Fruit fly (Drosophila melanogaster) whole organism, adult: ENCODE data around the gene mon2.

Experiments
- CG11617 ChIP-seq: fragments of 200-800 bp; sonication (Bioruptor generic); optimal IDR thresholded peaks from 2 replicates; lab custom pipeline; 2017; ENCODE audit warnings: mild to moderate bottlenecking, missing biosample characterization, missing genetic modification reagents, missing genetic modification characterization
- CG12768 ChIP-seq: fragments of 200-800 bp; sonication (Bioruptor generic); optimal IDR thresholded peaks from 2 replicates; lab custom pipeline; 2017; ENCODE audit warnings: missing biosample characterization, missing genetic modification characterization, mild to moderate bottlenecking, moderate library complexity, missing genetic modification reagents
- CG14711 ChIP-seq: fragments of 200-800 bp; sonication (Bioruptor generic); optimal IDR thresholded peaks from 2 replicates; lab custom pipeline; 2018; ENCODE audit warnings: missing biosample characterization, mild to moderate bottlenecking, missing genetic modification characterization, moderate library complexity
- CG1620 ChIP-seq: fragments of 200-800 bp; sonication (Bioruptor generic); optimal IDR thresholded peaks from 2 replicates; lab custom pipeline; 2016; ENCODE audit warnings: missing biosample characterization, missing genetic modification characterization
- CG33017 ChIP-seq: fragments of 200-800 bp; sonication (Bioruptor generic); optimal IDR thresholded peaks from 2 replicates; lab custom pipeline; 2018; ENCODE audit warnings: missing biosample characterization, mild to moderate bottlenecking, missing genetic modification characterization, moderate library complexity
- CG5204 ChIP-seq: fragments of 200-800 bp; sonication (Bioruptor generic); optimal IDR thresholded peaks from 2 replicates; lab custom pipeline; 2016; ENCODE audit warnings: missing biosample characterization, missing genetic modification characterization
- CG7045 ChIP-seq: fragments of 200-800 bp; sonication (Bioruptor generic); optimal IDR thresholded peaks from 2 replicates; lab custom pipeline; 2017; ENCODE audit warnings: missing biosample characterization, mild to moderate bottlenecking, missing genetic modification characterization
- CG7101 ChIP-seq: fragments of 200-800 bp; sonication (Bioruptor generic); optimal IDR thresholded peaks from 2 replicates; lab custom pipeline; 2018; ENCODE audit warnings: missing biosample characterization, mild to moderate bottlenecking, missing genetic modification characterization, moderate library complexity
- Clk ChIP-seq: fragments of 200-800 bp; sonication (Bioruptor generic); optimal IDR thresholded peaks from 2 replicates; lab custom pipeline; 2017; ENCODE audit warnings: missing biosample characterization, missing genetic modification characterization
- Crg-1 ChIP-seq: fragments of 200-800 bp; sonication (Bioruptor generic); optimal IDR thresholded peaks from 2 replicates; lab custom pipeline; 2016; ENCODE audit warnings: missing biosample characterization, missing genetic modification characterization
- Hr96 ChIP-seq: fragments of 200-800 bp; sonication (Bioruptor generic); optimal IDR thresholded peaks from 2 replicates; lab custom pipeline; 2016; ENCODE audit warnings: missing biosample characterization, missing genetic modification characterization
- Mnt ChIP-seq: fragments of 200-800 bp; sonication (Bioruptor generic); optimal IDR thresholded peaks from 2 replicates; lab custom pipeline; 2016; ENCODE audit warnings: missing biosample characterization, mild to moderate bottlenecking, missing genetic modification characterization
- bab1 ChIP-seq: fragments of 200-800 bp; sonication (Bioruptor generic); optimal IDR thresholded peaks from 3 replicates; lab custom pipeline; 2019; ENCODE audit warnings: missing biosample characterization, mild to moderate bottlenecking, missing genetic modification characterization, moderate library complexity
- cic ChIP-seq: fragments of 200-800 bp; sonication (Bioruptor generic); optimal IDR thresholded peaks from 2 replicates; lab custom pipeline; 2017; ENCODE audit warnings: missing biosample characterization, mild to moderate bottlenecking, missing genetic modification characterization, moderate library complexity
- cnc ChIP-seq, 2 experiments: fragments of >200 bp; optimal IDR thresholded peaks; 2 replicates each; lab custom pipeline; 2017
- kay ChIP-seq: fragments of 200-800 bp; sonication (Bioruptor generic); peaks from one replicate; lab custom pipeline; 2016; ENCODE audit warnings: missing biosample characterization, missing genetic modification characterization, borderline replicate concordance
- ovo ChIP-seq: fragments of 200-800 bp; sonication (Bioruptor generic); optimal IDR thresholded peaks from 2 replicates; lab custom pipeline; 2016; ENCODE audit warnings: missing biosample characterization, missing genetic modification characterization
- pad ChIP-seq: fragments of 200-800 bp; sonication (Bioruptor generic); optimal IDR thresholded peaks from 3 replicates; lab custom pipeline; 2017; ENCODE audit warnings: missing biosample characterization, missing genetic modification characterization, mild to moderate bottlenecking, moderate library complexity, missing genetic modification reagents
- tj ChIP-seq: fragments of 200-800 bp; sonication (Bioruptor generic); optimal IDR thresholded peaks from 3 replicates; lab custom pipeline; 2017; ENCODE audit warnings: missing biosample characterization, mild to moderate bottlenecking, missing genetic modification characterization, moderate library complexity
- toe ChIP-seq: fragments of 200-800 bp; sonication (Bioruptor generic); optimal IDR thresholded peaks from 2 replicates; lab custom pipeline; 2016; ENCODE audit warnings: missing biosample characterization, missing genetic modification characterization

The mon2 gene

DNA sequence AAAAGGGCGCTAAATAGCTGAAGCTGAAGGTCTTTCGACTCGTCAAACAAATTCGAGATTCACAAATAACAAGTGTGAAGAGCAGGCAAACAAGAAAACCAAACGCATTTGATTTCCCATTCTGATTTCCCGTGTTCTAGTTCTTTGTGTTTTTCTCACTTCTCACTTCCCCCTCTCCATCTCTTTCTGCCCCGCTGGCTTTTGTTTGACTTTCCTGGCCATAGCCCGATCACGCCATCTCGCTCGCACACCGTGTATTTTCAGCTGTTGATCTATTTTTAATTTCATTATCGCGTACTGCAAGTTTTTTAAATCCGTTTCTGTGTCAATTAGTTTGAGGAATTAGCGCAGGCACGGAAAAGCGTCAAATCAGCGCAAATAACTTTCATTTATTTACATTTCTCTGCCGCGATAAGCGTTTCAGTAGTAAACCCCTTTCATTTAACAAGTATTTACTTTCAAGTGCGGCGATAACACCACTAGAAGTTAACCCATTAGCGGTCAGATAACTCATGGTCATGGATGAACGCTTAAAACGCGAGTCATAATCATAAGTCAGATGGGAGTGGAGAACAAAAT is 39.9 kb upstream of the mon2 start:
- TF ChIP-seq kay (GFP tag; lab: Kevin White, UChicago) (no peak), CG11617 (GFP tag; lab: Kevin White, UChicago) (peak; percentile 51), CG12768 (GFP tag; lab: Kevin White, UChicago) (peak; percentile 78), CG5204 (peak; percentile 33), CG7045 (GFP tag; lab: Kevin White, UChicago) (peak; percentile 70), CG1620 (no peak), pad (GFP tag; lab: Kevin White, UChicago) (peak; percentile 25), ovo (GFP tag; lab: Kevin White, UChicago) (no peak), Crg-1 (GFP tag; lab: Kevin White, UChicago) (peak; percentile 43), cnc (optimal IDR thresholded peaks at IDR 0.05; lab: Kevin White, UChicago) (no peak), bab1 (peak; percentile 33), CG14711 (tag; lab: Kevin White, UChicago) (no peak), CG33017 (tag; lab: Kevin White, UChicago) (peak; percentile 61), Mnt (GFP tag; lab: Kevin White, UChicago) (peak; percentile 40), Clk (no peak), CG7101 (tag; lab: Kevin White, UChicago) (peak; percentile 38), toe (GFP tag; lab: Kevin White, UChicago) (peak; percentile 43), Hr96 (GFP tag; lab: Kevin White, UChicago) (peak; percentile 34), cic (peak; percentile 88), tj (peak; percentile 58)

DNA sequence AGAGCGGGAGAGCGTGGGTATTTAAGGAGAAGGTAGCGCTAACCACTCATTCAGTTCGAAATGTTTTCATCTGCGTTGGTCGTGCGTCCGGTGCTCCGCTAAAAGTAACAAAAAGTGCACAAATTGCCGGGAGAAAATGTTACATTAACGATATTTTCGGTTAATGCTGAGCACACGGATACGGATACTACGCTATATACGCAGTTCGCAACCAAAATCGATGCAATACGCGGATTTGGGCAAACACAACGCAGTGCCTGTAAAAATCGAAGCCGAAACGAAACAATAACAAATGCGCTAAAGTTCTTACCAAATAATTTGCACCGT is 39.2 kb upstream of the mon2 start, which contains the start of gene Piezo:
Gene Piezo, plus strand, starts transcription at position 49 of the 327 bp plus-strand sequence.
- TF ChIP-seq tj (peak; percentile 65), CG12768 (GFP tag; lab: Kevin White, UChicago) (no peak), Mnt (GFP tag; lab: Kevin White, UChicago) (peak; percentile 61), cic (peak; percentile 5)

DNA sequence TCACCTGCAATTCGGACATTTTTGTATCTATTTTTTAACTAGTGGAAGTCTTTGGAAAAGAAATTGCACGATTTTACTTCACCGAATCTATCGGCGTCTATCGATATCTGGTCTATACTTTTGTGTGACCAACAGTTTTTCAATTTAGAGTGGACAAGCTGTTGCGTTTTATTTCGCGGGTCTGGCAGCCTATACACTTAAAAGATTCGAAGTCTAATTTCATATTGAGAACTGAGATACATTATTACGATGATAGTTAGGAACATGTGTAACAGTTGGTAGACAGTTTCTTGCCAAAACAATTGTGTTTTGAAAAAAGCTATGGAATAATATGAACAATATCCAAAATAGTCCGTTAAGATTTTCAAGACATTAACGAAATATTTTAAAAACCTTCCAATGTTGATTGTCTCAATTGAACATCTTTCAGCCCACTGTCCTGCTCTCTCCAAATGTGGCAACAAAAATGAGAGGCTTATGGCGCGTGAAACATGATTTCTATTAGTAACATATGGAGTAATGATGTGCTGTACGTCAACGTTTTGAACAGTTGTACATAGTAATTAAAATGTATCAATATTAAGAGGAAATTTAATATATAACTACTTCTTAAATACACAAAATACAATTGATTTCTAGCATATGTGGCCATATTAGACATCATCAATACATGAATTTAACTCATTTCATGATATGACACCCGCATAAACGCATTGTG is 38.7 kb upstream of the mon2 start, which contains the start of gene Acbp1:
Gene Acbp1, minus strand, starts transcription at position 146 of the 718 bp plus-strand sequence.
- peak; percentile 92 for TF ChIP-seq kay (GFP tag; lab: Kevin White, UChicago)
- TF ChIP-seq CG5204 = peak; percentile 95
- TF ChIP-seq CG14711 (tag; lab: Kevin White, UChicago) = peak; percentile 92
- TF ChIP-seq CG1620 = peak; percentile 85
- TF ChIP-seq tj = peak; percentile 90
- TF ChIP-seq ovo (GFP tag; lab: Kevin White, UChicago) = peak; percentile 88
- peak; percentile 87 for TF ChIP-seq pad (GFP tag; lab: Kevin White, UChicago)
- TF ChIP-seq CG11617 (GFP tag; lab: Kevin White, UChicago) = peak; percentile 100
- peak; percentile 99 for TF ChIP-seq CG33017 (tag; lab: Kevin White, UChicago)
- peak; percentile 95 for TF ChIP-seq Hr96 (GFP tag; lab: Kevin White, UChicago)
- peak; percentile 92 for TF ChIP-seq Mnt (GFP tag; lab: Kevin White, UChicago)
- TF ChIP-seq Clk = peak; percentile 95
- TF ChIP-seq cnc (optimal IDR thresholded peaks at IDR 0.05; lab: Kevin White, UChicago) = no peak
- peak; percentile 87 for TF ChIP-seq Crg-1 (GFP tag; lab: Kevin White, UChicago)
- TF ChIP-seq CG12768 (GFP tag; lab: Kevin White, UChicago) = peak; percentile 98
- TF ChIP-seq CG7101 (tag; lab: Kevin White, UChicago) = peak; percentile 97
- peak; percentile 97 for TF ChIP-seq toe (GFP tag; lab: Kevin White, UChicago)
- TF ChIP-seq bab1 = peak; percentile 99
- TF ChIP-seq cic = peak; percentile 91
- TF ChIP-seq CG7045 (GFP tag; lab: Kevin White, UChicago) = peak; percentile 98

DNA sequence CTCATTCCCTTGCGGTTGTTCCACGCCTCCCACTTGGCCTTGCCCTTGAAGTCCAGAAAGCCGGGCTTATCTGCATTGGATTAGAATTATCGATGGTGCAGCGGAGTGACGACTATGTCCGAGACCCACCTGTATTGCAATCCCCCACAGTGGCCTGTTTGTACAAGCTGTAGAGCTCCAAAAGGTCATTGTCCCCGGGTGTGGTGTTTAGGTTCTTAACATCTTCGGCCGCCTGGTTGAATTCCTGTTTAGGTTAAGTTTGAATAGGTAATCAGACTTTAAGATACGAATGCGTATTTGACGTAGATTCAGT is 38.1 kb upstream of the mon2 start:
- TF ChIP-seq CG7045 (GFP tag; lab: Kevin White, UChicago) (no peak), pad (GFP tag; lab: Kevin White, UChicago) (no peak), cnc (optimal IDR thresholded peaks at IDR 0.05; lab: Kevin White, UChicago) (no peak), CG14711 (tag; lab: Kevin White, UChicago) (no peak), CG33017 (tag; lab: Kevin White, UChicago) (no peak), CG7101 (tag; lab: Kevin White, UChicago) (no peak), Mnt (GFP tag; lab: Kevin White, UChicago) (no peak), tj (no peak), cic (no peak), kay (GFP tag; lab: Kevin White, UChicago) (no peak), Hr96 (GFP tag; lab: Kevin White, UChicago) (no peak), ovo (GFP tag; lab: Kevin White, UChicago) (no peak), CG11617 (GFP tag; lab: Kevin White, UChicago) (no peak), bab1 (no peak), CG5204 (no peak), Crg-1 (GFP tag; lab: Kevin White, UChicago) (no peak), toe (GFP tag; lab: Kevin White, UChicago) (no peak), CG1620 (no peak), CG12768 (GFP tag; lab: Kevin White, UChicago) (no peak), Clk (no peak)

DNA sequence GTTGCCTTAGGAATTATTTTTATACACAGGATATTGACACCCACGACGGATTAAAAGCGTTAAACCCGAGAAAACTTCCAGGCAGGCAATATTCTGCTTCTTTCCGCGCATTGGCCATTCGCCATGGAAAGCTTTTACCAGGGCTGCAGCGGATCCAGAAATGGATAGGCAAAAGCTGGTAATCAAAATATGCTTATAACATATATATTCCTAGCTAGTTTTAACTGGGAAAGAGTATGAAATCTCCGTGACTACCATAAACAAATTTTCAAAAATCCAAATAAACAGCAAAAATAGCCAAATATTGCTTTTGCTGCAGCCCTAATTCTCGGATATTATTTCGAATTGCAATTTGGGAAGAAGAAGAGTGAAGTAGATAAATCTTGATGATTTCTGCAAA is 35.7 kb upstream of the mon2 start, which contains the start of the genes PAPLA1 and Rbsn-5:
Gene PAPLA1, minus strand, starts transcription at position 141 of the 400 bp plus-strand sequence.
Gene Rbsn-5, plus strand, starts transcription at position 335 of the 400 bp plus-strand sequence.
- peak; percentile 89 for TF ChIP-seq CG33017 (tag; lab: Kevin White, UChicago)
- TF ChIP-seq Hr96 (GFP tag; lab: Kevin White, UChicago) = peak; percentile 92
- TF ChIP-seq CG1620 = peak; percentile 93
- peak; percentile 80 for TF ChIP-seq Clk
- TF ChIP-seq CG7101 (tag; lab: Kevin White, UChicago) = peak; percentile 91
- peak; percentile 90 for TF ChIP-seq CG7045 (GFP tag; lab: Kevin White, UChicago)
- TF ChIP-seq tj = peak; percentile 83
- peak; percentile 87 for TF ChIP-seq CG14711 (tag; lab: Kevin White, UChicago)
- peak; percentile 34 for TF ChIP-seq cic
- TF ChIP-seq CG11617 (GFP tag; lab: Kevin White, UChicago) = peak; percentile 90
- TF ChIP-seq kay (GFP tag; lab: Kevin White, UChicago) = peak; percentile 96
- TF ChIP-seq ovo (GFP tag; lab: Kevin White, UChicago) = peak; percentile 66
- no peak for TF ChIP-seq CG5204
- TF ChIP-seq bab1 = peak; percentile 95
- TF ChIP-seq CG12768 (GFP tag; lab: Kevin White, UChicago) = peak; percentile 89
- peak; percentile 96 for TF ChIP-seq toe (GFP tag; lab: Kevin White, UChicago)
- TF ChIP-seq Crg-1 (GFP tag; lab: Kevin White, UChicago) = peak; percentile 92
- peak; percentile 75 for TF ChIP-seq pad (GFP tag; lab: Kevin White, UChicago)
- no peak for TF ChIP-seq cnc (optimal IDR thresholded peaks at IDR 0.05; lab: Kevin White, UChicago)
- TF ChIP-seq Mnt (GFP tag; lab: Kevin White, UChicago) = peak; percentile 92
